Worm (Caenorhabditis elegans) whole organism, mixed stage, embryonic: ENCODE results near the gene C02F5.2.

ENCODE experiments used
- ceh-83 ChIP-seq: fragments of 200-800 bp; sonication (Bioruptor generic); optimal IDR thresholded peaks from 2 replicates; lab custom pipeline; 2018; ENCODE audit warnings: mild to moderate bottlenecking, missing genetic modification characterization, missing compliant biosample characterization
- drap-1 ChIP-seq: fragments of 200-800 bp; sonication (Bioruptor generic); optimal IDR thresholded peaks from 3 replicates; lab custom pipeline; 2018; ENCODE audit warnings: mild to moderate bottlenecking, missing genetic modification characterization, missing compliant biosample characterization
- elt-1 ChIP-seq: sonication (generic microtip); optimal IDR thresholded peaks from 2 replicates; lab custom pipeline; 2017; ENCODE audit warnings: missing genetic modification characterization, mild to moderate bottlenecking, missing compliant biosample characterization, antibody characterized with exemption, moderate library complexity, borderline replicate concordance; ENCODE audit not compliant: insufficient read depth
- lsy-2 ChIP-seq: fragments of 150-350 bp; optimal IDR thresholded peaks from 2 replicates; lab custom pipeline; 2014; ENCODE audit warnings: missing biosample characterization, missing genetic modification characterization
- nhr-12 ChIP-seq: fragments of 150-350 bp; optimal IDR thresholded peaks from 2 replicates; lab custom pipeline; 2014; ENCODE audit warnings: missing biosample characterization, missing genetic modification characterization
- nhr-237 ChIP-seq: fragments of 150-350 bp; optimal IDR thresholded peaks from 2 replicates; lab custom pipeline; 2014; ENCODE audit warnings: missing biosample characterization, missing genetic modification characterization
- snpc-4 ChIP-seq: fragments of 150-350 bp; optimal IDR thresholded peaks from 2 replicates; lab custom pipeline; 2014; ENCODE audit warnings: missing biosample characterization, missing genetic modification characterization
- sptf-1 ChIP-seq: sonication (generic microtip); optimal IDR thresholded peaks from 2 replicates; lab custom pipeline; 2017; ENCODE audit warnings: mild to moderate bottlenecking, missing genetic modification characterization, moderate library complexity, missing compliant biosample characterization
- unc-39 ChIP-seq: fragments of 150-350 bp; optimal IDR thresholded peaks from 2 replicates; lab custom pipeline; 2014; ENCODE audit warnings: missing biosample characterization, missing genetic modification characterization
- ztf-11 ChIP-seq: fragments of 150-350 bp; optimal IDR thresholded peaks from 2 replicates; lab custom pipeline; 2014; ENCODE audit warnings: missing biosample characterization, missing genetic modification characterization

DNA sequence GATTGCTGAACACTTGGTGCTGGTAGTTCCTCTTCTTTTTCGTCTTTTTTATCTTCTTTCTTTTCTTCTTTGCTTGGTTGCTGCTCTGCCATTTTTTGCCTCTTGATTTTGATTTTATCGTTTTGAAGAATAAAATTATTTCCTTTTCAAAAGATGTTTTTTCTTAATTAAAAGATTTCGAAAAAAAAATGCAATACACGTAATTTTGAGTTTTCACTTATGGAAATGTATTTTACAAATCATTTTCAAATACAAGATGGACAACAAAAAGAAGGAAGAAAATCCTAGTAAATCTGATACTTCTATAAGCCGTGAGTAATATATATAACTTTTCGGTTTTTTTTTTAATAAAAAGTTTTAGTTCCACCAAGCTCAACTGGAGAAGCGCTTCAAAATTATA, at the start of gene C02F5.2, which contains the start of gene C02F5.10:
- TF ChIP-seq nhr-12 = no peak
- TF ChIP-seq drap-1 (GFP tag; lab: Kevin White, UChicago) = no peak
- TF ChIP-seq elt-1 = no peak
- no peak for TF ChIP-seq ztf-11
- TF ChIP-seq snpc-4 (tag; lab: Kevin White, UChicago) = no peak
- no peak for TF ChIP-seq unc-39 (tag; lab: Kevin White, UChicago)
- TF ChIP-seq ceh-83 (GFP tag; lab: Kevin White, UChicago) = no peak
- no peak for TF ChIP-seq nhr-237 (tag; lab: Kevin White, UChicago)
- no peak for TF ChIP-seq sptf-1 (tag; lab: Kevin White, UChicago)
- TF ChIP-seq lsy-2 (tag; lab: Kevin White, UChicago) = no peak
